Worm (Caenorhabditis elegans): ENCODE results near the gene gst-21.
"Not testable (repeated sequence)": the region's sequence is repeated elsewhere in the genome, so short reads cannot be mapped to it uniquely, and the experiment has no call there.

Gene gst-21

DNA sequence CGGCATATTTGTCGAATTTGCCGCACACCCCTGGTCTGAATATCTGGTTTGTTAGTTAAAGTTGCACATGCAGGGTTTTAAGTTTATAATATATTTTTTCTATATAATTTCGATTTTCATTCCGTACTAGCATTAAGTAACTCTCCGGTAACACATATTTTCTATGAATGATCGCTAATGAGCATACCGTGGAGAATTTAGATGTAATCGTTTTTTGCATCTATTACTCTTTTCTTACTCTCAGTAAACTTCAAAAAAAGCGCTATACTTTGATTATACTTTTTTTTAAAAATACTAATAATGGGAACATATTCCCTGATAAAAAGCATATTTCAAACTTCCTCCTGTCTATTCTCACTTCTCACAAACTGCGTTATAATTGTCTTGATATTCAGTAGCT is 2.8 kb upstream of the gst-21 start, which contains the start of gene str-160:
TSS of gene str-160 (plus strand) at position 301 of the 400 bp plus-strand sequence.
- no peak for TF ChIP-seq unc-62 (GFP tag; optimal IDR thresholded peaks at IDR 0.05)

DNA sequence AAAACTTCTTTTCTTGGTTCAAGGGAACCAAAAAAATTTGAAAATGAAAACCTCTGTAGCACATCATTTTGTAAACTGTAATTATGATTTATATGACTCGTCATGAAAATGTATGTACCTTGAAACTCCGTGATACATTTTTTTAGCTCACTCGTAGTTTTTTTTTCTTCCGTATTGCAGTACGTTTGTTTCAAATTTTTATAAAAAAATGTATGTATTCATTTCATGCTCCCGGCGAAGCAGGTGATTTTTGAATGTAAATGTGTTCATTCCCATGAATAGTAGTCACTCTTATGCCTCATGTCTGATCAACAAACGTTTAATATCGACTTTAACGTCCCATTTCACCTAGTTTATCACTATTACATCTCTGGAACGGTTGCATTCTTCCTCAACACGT is 6.5 kb downstream of the gst-21 start, which contains the start of gene sri-27:
TSS of gene sri-27 (plus strand) at position 301 of the 400 bp plus-strand sequence.
- TF ChIP-seq unc-62 (GFP tag; optimal IDR thresholded peaks at IDR 0.05): no peak

DNA sequence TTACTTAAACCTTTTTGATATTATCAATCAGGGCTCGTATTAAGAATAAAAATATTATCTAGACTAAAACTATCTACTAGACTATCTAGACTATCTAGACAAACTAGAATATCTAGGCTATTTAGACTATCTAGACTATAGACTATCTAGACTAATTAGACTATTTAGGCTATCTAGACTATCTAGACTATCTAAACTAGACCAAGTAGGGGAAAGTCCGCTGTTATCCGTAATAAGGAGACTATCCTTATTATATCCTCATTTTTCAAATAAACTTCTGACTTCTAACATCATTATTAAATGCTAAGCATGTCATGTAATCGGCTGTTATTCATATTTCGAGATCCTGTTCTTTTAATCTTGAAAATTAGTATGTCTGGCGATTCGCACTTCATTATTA is 9.9 kb downstream of the gst-21 start, which contains the start of gene srw-101:
TSS of gene srw-101 (plus strand) at position 301 of the 400 bp plus-strand sequence.
- no peak for TF ChIP-seq unc-62 (GFP tag; optimal IDR thresholded peaks at IDR 0.05)

DNA sequence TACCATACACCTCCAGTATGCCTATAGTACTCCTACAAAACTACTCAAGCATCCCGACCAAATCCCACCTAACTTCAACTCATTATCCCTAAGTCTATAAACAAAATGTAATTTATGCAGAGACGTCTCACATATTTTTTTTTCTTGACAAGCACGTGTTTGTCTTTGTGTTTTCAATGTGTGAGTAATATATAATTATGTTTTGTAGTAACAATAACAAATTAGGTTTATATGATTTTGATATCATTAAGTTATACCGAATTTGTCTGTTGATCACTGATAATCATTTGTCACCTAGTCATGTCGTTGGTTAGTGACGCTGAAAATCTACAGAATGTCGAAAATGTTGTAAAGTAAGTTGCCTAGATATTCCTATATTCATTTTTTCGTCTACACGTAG is 11.9 kb downstream of the gst-21 start, which contains the start of gene srw-102:
TSS of gene srw-102 (plus strand) at position 301 of the 400 bp plus-strand sequence.
- TF ChIP-seq unc-62 (GFP tag; optimal IDR thresholded peaks at IDR 0.05): no peak

DNA sequence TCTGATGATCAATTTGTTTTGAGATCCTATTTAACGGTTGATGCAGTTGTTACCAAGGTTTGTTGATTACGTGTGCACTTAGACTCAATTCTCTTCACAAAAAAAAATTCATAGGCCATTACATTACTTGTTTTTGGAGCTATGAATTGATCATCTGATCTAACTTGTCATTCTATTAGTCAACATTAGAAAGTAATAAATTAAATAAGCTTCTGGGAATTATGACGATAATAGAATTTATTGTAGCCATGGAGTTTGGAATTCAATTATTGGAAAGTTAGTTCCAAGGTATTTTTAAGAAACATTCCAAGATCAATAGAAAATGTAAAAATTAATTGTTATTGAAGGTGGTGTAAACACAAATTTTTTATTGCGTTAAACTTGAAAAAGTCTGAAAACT is 13.6 kb downstream of the gst-21 start:
- TF ChIP-seq unc-62 (GFP tag; optimal IDR thresholded peaks at IDR 0.05): no peak

DNA sequence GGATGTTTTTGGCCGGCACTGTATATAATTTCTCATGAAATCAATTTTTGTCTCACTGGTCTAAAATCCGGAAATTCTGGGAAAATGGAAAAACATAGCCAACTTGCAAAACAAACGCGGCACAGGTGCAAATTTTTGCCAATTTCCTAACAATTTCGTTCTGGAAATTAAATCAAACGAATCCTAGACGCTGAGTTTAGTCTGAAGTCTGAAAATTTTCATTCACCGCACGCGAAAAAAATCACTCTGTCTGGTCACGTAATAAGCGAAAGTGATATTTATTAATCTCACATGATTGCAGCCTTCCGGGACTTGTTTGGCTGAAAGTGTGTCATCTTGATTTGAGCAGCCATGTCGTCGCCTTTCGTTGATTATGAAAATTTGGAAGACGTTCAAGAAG is 14.9 kb downstream of the gst-21 start, which contains the start of gene srw-103:
TSS of gene srw-103 (plus strand) at position 301 of the 400 bp plus-strand sequence.
- TF ChIP-seq unc-62 (GFP tag; optimal IDR thresholded peaks at IDR 0.05): no peak

DNA sequence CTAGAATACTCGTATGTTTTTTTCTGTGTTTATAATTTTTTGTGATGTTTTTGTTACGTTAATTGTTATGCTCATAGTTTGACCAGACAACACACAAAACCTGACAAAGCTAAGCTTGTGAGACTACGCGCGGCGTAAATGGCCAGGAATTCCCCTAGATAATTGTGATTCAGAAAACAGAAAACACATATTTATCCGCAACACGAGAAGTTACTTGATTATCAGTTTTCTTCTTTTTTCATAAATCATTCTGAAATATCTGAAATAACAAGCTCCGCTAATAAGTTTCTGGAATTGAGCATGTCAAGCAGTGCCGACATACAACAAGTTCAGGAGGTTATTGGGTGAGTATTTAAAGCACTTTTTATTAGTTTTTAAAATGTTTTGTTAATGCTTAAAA is 20.9 kb downstream of the gst-21 start, which contains the start of gene srw-100:
TSS of gene srw-100 (plus strand) at position 301 of the 400 bp plus-strand sequence.
- TF ChIP-seq unc-62 (GFP tag; optimal IDR thresholded peaks at IDR 0.05): no peak

DNA sequence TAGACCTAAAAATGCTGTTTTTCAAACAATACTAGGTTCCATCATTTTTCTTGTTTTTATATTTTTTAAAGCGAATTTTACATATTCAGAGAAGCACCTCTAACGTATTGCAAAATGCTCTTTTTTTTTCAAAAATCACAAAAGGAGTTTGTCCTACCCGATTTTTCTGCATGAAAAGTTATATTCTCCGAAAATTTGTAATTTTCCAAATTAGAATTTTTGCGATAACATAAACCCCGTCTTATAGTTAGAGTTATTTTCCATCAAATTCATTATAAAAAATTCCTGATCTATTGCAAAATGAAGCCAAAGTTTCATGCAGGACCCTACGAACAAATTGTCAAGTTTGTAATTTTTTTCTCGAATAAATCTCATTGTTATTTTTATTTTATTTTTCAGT is 23.4 kb downstream of the gst-21 start, which contains the start of gene srw-99:
TSS of gene srw-99 (plus strand) at position 301 of the 400 bp plus-strand sequence.
- no peak for TF ChIP-seq unc-62 (GFP tag; optimal IDR thresholded peaks at IDR 0.05)

DNA sequence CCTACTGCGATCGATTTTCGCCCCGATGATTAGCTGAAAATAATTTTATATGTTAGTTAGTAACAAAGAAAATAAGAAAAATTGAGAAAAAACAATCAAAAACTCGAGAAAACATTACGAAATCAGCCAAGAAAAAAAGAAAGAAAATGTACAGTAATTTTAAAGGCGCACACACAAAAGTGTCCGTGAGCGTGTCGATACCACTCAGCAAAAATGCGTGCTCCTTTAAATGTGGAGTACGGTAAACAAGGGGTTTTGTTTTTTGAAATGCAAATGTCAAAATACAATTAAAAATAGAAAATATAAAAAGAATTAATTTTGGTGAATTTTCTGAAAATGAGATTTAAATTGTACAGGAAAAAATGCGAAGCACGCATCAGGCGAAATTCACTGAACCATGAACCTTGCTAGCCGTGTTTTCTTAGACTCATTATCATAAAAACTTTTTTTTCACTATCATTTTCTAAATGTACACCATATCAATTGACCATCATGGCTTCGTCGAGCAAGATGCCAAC is 30.2 kb downstream of the gst-21 start, which contains the start of gene srw-90:
TSS of gene srw-90 (plus strand) at position 468 of the 518 bp plus-strand sequence.
- no peak for TF ChIP-seq unc-62 (GFP tag; optimal IDR thresholded peaks at IDR 0.05)

DNA sequence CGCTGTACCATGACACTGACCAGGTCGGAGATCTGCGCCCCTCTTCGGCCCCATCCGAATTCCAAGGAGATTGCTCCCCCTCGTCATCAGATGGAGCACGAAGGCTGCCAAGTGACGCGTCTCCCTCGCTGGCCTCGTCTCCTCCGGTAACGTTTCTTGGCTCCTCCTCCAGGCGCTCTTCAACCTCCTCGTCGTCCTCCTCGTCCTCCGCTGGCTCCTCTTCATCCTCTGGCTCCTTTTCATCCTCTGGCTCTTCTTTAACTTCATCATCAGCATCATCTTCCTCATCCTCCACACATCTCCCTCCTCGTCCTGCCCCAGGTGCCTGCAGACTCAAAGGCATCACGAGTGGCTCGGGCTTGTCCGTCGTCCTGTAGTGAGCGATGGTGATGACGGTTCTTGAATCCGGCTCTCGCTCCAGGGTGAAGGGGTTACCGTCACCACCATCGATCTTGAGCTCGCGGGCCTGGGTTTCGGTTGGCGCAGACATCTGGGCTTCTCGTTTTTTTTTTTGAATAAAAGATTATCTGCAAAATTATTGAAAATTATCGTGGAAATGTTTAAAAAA is 32.5 kb downstream of the gst-21 start:
- no peak for TF ChIP-seq unc-62 (GFP tag; optimal IDR thresholded peaks at IDR 0.05)

DNA sequence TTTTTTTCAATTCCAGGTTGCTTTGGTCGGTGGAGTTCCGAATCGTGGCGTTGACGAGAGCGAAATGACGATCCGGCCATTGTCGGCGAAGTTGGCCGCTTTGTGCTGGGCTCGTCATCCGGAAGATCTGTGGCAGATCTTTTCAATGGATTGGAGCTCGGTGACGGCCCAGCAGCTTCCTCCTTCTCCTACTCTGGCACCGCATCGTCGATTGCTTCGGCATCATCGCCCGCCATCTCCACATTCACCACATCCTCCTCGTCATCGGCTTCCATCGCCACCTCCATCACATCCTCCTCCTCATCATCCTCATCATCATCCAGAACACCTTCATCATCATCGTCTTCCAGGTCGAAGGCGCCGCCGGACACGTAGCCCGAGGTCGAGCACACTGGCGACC is 33.4 kb downstream of the gst-21 start:
- TF ChIP-seq unc-62 (GFP tag; optimal IDR thresholded peaks at IDR 0.05): no peak

DNA sequence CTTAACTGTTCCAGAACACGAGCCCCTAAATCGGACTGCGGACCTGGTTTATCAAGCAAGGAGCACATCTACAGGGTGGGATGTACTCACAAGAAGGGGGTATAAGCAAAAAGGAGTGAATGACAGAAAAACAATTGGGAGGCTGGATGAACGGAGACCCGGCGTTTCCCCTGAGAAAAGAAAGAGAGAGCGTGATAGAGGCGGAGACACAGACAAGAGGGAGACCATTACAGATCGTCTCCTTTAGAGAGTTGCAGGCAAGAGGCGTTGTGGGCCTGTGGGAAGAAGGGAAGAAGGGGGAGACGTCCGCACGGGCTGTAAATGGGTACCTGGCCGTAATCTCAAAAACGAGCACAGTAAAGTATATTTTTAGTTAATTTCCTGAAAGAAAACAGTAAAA is 37.9 kb downstream of the gst-21 start, which contains the start of gene Y46H3C.7:
TSS of gene Y46H3C.7 (minus strand) at position 147 of the 400 bp plus-strand sequence.
- not testable (repeated sequence) for TF ChIP-seq unc-62 (GFP tag; optimal IDR thresholded peaks at IDR 0.05)

DNA sequence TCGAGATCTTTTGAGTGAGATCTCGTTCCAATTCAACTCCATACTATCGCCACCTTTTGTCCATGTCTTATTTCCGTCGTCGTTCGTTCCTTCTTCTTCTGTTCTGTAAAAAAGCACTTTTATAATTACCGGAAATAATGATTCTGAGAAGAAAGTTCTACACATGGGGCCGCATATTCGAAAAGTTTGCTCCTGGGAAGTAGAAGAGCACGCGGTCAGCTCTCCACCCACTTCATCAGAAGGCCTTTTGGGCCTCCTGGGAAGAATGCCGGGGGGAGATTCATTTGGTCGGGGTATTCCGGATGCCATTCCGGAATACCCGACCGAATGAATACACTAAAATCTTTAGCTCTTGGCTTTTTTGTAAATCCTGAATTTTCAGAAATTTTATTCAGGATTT is 39.3 kb downstream of the gst-21 start, which contains the start of gene Y46H3C.5:
TSS of gene Y46H3C.5 (minus strand) at position 2 of the 400 bp plus-strand sequence.
- not testable (repeated sequence) for TF ChIP-seq unc-62 (GFP tag; optimal IDR thresholded peaks at IDR 0.05)

DNA sequence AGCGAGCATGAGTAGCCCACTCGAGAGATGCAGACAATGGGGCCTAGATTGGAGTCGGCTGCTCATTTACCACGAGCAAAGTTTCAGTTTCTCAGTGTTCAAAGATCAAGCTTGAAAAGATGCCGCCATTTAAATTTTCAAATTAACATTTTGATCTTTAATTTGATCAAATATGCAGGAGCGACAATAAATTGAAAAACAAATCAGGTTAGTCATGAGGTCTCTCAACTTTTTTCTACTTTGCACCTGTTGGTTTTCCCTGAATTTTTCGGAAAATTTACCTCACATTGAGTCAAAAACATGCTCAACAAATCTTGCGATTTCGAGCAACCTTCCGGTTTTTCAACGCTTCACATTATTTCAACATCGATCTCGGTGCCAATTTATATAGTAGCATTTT is 46.5 kb downstream of the gst-21 start, which contains the start of gene srh-5:
TSS of gene srh-5 (plus strand) at position 301 of the 400 bp plus-strand sequence.
- TF ChIP-seq unc-62 (GFP tag; optimal IDR thresholded peaks at IDR 0.05): no peak

DNA sequence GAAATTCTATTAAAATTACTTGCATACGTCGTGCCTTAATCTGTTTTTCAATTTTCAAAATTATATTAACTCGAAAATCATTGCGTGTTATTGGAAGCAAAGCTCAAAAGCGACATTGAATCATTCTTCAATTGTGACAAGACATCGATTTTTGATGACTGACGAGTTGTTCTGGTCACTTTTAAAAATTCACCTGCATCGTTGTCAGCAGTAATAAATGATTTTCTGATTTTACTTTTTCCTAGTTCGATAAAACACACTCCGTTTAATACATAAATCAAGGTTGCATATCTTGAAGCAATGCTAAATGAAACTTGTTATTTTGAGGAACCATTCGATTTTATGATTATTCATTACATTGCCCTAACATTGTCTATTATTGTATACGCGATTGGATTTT is 49.5 kb downstream of the gst-21 start, which contains the start of gene srh-3:
TSS of gene srh-3 (plus strand) at position 301 of the 400 bp plus-strand sequence.
- TF ChIP-seq unc-62 (GFP tag; optimal IDR thresholded peaks at IDR 0.05): no peak

DNA sequence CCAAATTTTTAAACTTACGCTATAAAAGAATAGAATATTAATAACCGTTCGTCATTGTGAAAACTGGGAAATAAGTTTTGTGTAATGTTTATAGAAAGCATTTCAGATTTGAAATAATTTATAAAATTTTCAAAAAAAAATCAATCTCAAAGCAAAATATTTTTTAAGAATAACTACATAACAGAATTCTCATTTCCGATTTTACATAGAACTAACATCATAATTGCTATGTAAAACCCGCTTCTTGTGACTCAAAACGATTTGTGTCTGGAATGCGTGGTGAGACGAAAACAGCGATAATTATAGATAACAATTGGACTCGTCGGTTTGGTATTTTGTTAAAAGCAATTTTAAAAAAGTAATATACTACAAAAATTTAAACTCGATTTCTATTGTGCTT is 51.0 kb downstream of the gst-21 start, which contains the start of gene srw-91:
TSS of gene srw-91 (minus strand) at position 101 of the 400 bp plus-strand sequence.
- no peak for TF ChIP-seq unc-62 (GFP tag; optimal IDR thresholded peaks at IDR 0.05)

Data from whole organism, dauer.